Worm (Caenorhabditis elegans) whole organism, L4/young adult: Measurements from ENCODE around the gene zyg-9.
A peak's percentile ranks its signal among the peaks of the same experiment; 100 is the strongest.

Experiments used
- W03F9.2 ChIP-seq: fragments of 150-350 bp; optimal IDR thresholded peaks from 2 replicates; lab custom pipeline; 2014; ENCODE audit warnings: missing biosample characterization, missing genetic modification characterization
- dao-5 ChIP-seq: sonication (generic microtip); optimal IDR thresholded peaks from 2 replicates; lab custom pipeline; 2016; ENCODE audit warnings: missing genotype, missing genetic modification characterization, moderate library complexity, missing compliant biosample characterization
- him-1 ChIP-seq: sonication (generic microtip); optimal IDR thresholded peaks from 2 replicates; lab custom pipeline; 2016; ENCODE audit warnings: missing genotype, missing genetic modification reagents, missing genetic modification characterization, missing compliant biosample characterization

The zyg-9 gene

DNA sequence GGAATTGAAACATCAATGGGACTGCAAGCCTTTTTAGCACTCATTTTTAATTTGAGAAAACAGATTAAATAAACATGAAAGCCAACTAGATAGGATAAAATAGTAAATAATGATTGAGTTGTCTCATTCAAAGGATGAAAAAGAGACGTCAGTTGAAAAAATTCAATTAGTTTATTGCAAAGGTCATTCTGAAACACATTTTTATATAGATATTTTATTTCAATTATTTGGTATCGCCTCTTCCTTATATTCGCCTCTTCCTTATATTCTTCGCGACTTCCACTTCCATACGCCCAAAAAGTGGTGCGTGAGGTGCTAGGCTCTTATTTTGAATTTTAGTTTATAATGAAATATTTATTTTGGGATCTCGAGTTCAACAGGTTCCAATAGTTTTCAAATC is 22.6 kb upstream of the zyg-9 start, which contains the start of gene acp-4:
Gene acp-4 (minus strand): TSS at position 101 of the 400 bp plus-strand sequence.
- no peak for TF ChIP-seq W03F9.2 (tag; lab: Kevin White, UChicago)
- no peak for TF ChIP-seq him-1 (tag; lab: Kevin White, UChicago)
- TF ChIP-seq dao-5 (tag; lab: Kevin White, UChicago), result no peak

DNA sequence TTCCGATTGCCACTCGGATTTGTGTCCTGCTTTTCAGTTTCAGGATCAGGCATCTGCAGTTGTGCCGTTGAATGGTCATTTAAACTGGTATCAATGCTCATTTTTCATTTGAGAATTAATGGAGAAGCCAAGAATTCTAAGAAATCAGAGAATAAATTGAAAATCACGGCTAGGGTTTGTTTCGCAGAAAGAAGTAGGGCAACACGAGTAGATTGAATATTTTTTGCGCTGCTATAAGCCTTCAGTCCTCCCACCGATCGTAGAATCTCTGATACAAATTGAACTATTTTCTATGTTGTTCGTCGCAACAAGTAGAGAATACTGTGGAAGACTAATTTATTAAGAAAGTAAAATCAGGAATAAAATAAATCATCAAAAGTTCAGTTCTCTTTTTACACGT is 20.6 kb upstream of the zyg-9 start, which contains the start of gene acp-3:
Gene acp-3 (minus strand): TSS at position 101 of the 400 bp plus-strand sequence.
- TF ChIP-seq him-1 (tag; lab: Kevin White, UChicago) (no peak), W03F9.2 (tag; lab: Kevin White, UChicago) (no peak), dao-5 (tag; lab: Kevin White, UChicago) (no peak)

- TF ChIP-seq W03F9.2 (tag; lab: Kevin White, UChicago), result no peak
- no peak for TF ChIP-seq him-1 (tag; lab: Kevin White, UChicago)
Measured at ce11 chrII:8438791-8439287, 18.8 kb upstream of the zyg-9 start, which contains the start of gene lips-10. Gene lips-10, plus strand, starts transcription at chrII:8439168.

DNA sequence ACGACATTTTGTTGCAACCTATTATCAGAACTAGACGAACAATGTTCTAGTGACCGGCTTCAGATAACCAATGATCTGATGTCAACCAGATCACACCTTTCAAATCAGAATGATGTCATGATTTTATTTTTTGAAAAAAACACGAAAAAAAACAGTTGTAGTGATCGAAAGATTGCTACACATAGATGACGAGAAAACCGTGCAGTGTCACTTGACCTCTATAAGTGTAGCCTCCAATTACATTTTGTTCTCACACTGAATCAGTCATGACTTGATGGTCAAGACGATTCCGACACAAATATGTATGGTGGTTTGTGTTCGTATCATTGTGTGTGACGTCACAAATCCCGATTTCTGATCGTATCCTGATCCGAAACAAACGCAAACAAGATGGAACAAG is 17.5 kb upstream of the zyg-9 start:
- TF ChIP-seq him-1 (tag; lab: Kevin White, UChicago) (no peak), dao-5 (tag; lab: Kevin White, UChicago) (no peak), W03F9.2 (tag; lab: Kevin White, UChicago) (no peak)

DNA sequence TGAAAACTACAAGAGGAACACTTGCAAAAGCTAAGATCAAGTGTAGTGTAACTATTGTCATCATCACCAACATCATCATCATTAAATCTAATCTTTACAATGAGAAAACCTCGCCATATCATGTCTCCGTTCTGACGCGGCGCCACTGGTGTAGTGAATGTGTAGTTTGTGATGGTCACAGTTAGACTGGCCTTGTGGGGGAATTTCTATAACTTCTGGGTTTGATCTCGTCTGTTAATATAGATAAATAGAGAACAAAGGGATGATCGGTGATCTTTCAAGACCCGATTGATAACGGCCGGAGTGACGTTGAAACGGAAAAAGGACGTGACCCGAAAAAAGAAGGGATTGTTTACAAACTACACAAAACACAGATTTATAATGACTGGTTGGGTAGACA is 16.8 kb upstream of the zyg-9 start:
- TF ChIP-seq W03F9.2 (tag; lab: Kevin White, UChicago), result no peak
- no peak for TF ChIP-seq him-1 (tag; lab: Kevin White, UChicago)
- no peak for TF ChIP-seq dao-5 (tag; lab: Kevin White, UChicago)

- no peak for TF ChIP-seq W03F9.2 (tag; lab: Kevin White, UChicago)
- peak; percentile 86 for TF ChIP-seq dao-5 (tag; lab: Kevin White, UChicago)
- no peak for TF ChIP-seq him-1 (tag; lab: Kevin White, UChicago)
Measured at ce11 chrII:8441519-8441918, 16.1 kb upstream of the zyg-9 start.

DNA sequence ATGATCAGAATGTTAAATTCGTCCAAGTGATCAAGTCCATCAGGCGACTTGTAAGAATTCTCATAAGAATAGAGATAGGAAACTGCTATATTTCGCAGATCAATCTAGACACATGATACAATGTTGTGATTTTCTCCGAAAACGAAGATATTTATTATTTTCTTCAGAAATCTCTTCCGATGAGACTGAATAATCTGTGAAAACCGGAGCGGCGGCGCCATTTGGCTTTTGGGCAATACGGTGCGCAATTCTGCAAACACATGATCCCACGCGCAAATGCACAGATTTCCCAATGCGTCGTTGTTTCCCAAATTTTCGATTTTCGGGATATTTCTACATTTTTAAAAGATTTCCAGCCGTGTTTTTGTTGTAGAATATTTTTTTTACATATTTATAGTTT is 15.4 kb upstream of the zyg-9 start:
- no peak for TF ChIP-seq dao-5 (tag; lab: Kevin White, UChicago)
- TF ChIP-seq W03F9.2 (tag; lab: Kevin White, UChicago), result peak; percentile 63

ce11 chrII:8442717-8443223 is 14.8 kb upstream of the zyg-9 start, which contains the start of gene eif-3.G:
Gene eif-3.G, plus strand, starts transcription at chrII:8442767.
- TF ChIP-seq dao-5 (tag; lab: Kevin White, UChicago), result no peak
- TF ChIP-seq W03F9.2 (tag; lab: Kevin White, UChicago), result no peak
- TF ChIP-seq him-1 (tag; lab: Kevin White, UChicago), result no peak

- TF ChIP-seq him-1 (tag; lab: Kevin White, UChicago), result no peak
- no peak for TF ChIP-seq W03F9.2 (tag; lab: Kevin White, UChicago)
- TF ChIP-seq dao-5 (tag; lab: Kevin White, UChicago), result no peak
Measured at ce11 chrII:8444007-8444406, 13.6 kb upstream of the zyg-9 start, which contains the start of gene evl-20. Gene evl-20, plus strand, starts transcription at chrII:8444307.

DNA sequence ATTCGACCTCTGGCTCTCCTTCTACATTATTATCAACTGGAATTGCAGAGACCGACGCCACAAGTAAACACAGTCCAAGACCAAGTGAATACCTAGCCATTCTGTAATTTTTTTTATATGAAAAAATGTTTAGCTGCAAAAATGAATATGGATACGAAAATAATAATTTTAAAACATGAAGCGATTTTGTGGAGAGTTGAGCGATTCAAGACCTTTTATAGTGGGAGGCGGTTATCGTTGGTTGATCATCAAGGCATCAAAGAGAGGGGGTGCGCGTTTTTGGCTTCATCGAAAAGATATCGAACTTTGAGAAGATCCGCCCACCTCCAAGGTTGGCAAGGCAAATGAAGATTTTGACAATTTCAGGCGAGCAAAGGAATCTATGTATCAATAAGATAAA is 10.9 kb upstream of the zyg-9 start, which contains the start of gene cut-3:
Gene cut-3 (minus strand): TSS at position 101 of the 400 bp plus-strand sequence.
- no peak for TF ChIP-seq dao-5 (tag; lab: Kevin White, UChicago)

- TF ChIP-seq W03F9.2 (tag; lab: Kevin White, UChicago) (no peak), dao-5 (tag; lab: Kevin White, UChicago) (no peak), him-1 (tag; lab: Kevin White, UChicago) (no peak)
Measured at ce11 chrII:8449660-8450118, 7.9 kb upstream of the zyg-9 start, which contains the start of gene F22B5.4. Gene F22B5.4, plus strand, starts transcription at chrII:8449710.

ce11 chrII:8450750-8451149 is 6.9 kb upstream of the zyg-9 start:
- TF ChIP-seq dao-5 (tag; lab: Kevin White, UChicago) (no peak), W03F9.2 (tag; lab: Kevin White, UChicago) (no peak), him-1 (tag; lab: Kevin White, UChicago) (no peak)

ce11 chrII:8451425-8451824 is 6.2 kb upstream of the zyg-9 start:
- TF ChIP-seq W03F9.2 (tag; lab: Kevin White, UChicago), result no peak
- no peak for TF ChIP-seq him-1 (tag; lab: Kevin White, UChicago)
- no peak for TF ChIP-seq dao-5 (tag; lab: Kevin White, UChicago)

- TF ChIP-seq dao-5 (tag; lab: Kevin White, UChicago) (no peak), him-1 (tag; lab: Kevin White, UChicago) (no peak), W03F9.2 (tag; lab: Kevin White, UChicago) (no peak)
Measured at ce11 chrII:8454513-8454912, 3.1 kb upstream of the zyg-9 start, which contains the start of gene F22B5.5. Gene F22B5.5, minus strand, starts transcription at chrII:8454613.
